Worm (Caenorhabditis elegans) whole organism, L3 larva: ENCODE results near the gene C49G7.12.

Source experiments
- R02D3.7 ChIP-seq: fragments of 150-350 bp; optimal IDR thresholded peaks from 2 replicates; lab custom pipeline; 2014; ENCODE audit warnings: missing biosample characterization, missing genetic modification characterization
- aly-2 ChIP-seq: fragments of 150-350 bp; optimal IDR thresholded peaks from 2 replicates; lab custom pipeline; 2014; ENCODE audit warnings: missing biosample characterization, missing genetic modification characterization
- ama-1 ChIP-seq: fragments of 150-350 bp; optimal IDR thresholded peaks from 2 replicates; lab custom pipeline; 2018
- ceh-28 ChIP-seq: fragments of 150-350 bp; optimal IDR thresholded peaks from 2 replicates; lab custom pipeline; 2014; ENCODE audit warnings: missing biosample characterization, missing genetic modification reagents, missing genetic modification characterization
- ceh-82 ChIP-seq: fragments of 150-350 bp; optimal IDR thresholded peaks from 2 replicates; lab custom pipeline; 2014; ENCODE audit warnings: missing biosample characterization, missing genetic modification characterization
- ceh-9 ChIP-seq: sonication (generic microtip); optimal IDR thresholded peaks from 2 replicates; lab custom pipeline; 2018; ENCODE audit warnings: missing biosample characterization, missing genetic modification characterization
- daf-12 ChIP-seq: fragments of 150-350 bp; optimal IDR thresholded peaks from 2 replicates; lab custom pipeline; 2014; ENCODE audit warnings: missing biosample characterization, missing genetic modification reagents, missing genetic modification characterization
- egl-27 ChIP-seq: sonication (generic microtip); optimal IDR thresholded peaks from 4 replicates; lab custom pipeline; 2017; ENCODE audit warnings: missing biosample characterization, missing genetic modification reagents, missing genetic modification characterization
- egl-5 ChIP-seq: fragments of 150-350 bp; optimal IDR thresholded peaks from 2 replicates; lab custom pipeline; 2017; ENCODE audit warnings: missing biosample characterization, missing genetic modification reagents, missing genetic modification characterization, inconsistent platforms
- elt-1 ChIP-seq: fragments of 150-350 bp; optimal IDR thresholded peaks from 2 replicates; lab custom pipeline; 2014; ENCODE audit warnings: missing biosample characterization, missing genetic modification characterization
- elt-2 ChIP-seq: sonication (generic microtip); optimal IDR thresholded peaks from 2 replicates; lab custom pipeline; 2016; ENCODE audit warnings: missing genetic modification reagents, mild to moderate bottlenecking, missing genetic modification characterization, missing compliant biosample characterization
- elt-3 ChIP-seq, 3 experiments: fragments of 150-350 bp in 1 of 3; sonication (generic microtip) in 2 of 3; optimal IDR thresholded peaks; 2 replicates in 2 of 3; 4 replicates in 1 of 3; lab custom pipeline; 2014 to 2017; ENCODE audit warnings: missing biosample characterization in 3 of 3, missing genetic modification characterization in 3 of 3
- eor-1 ChIP-seq, 2 experiments: fragments of 150-350 bp; optimal IDR thresholded peaks; 2 replicates each; lab custom pipeline; 2014 to 2018; ENCODE audit warnings: missing biosample characterization in 2 of 2, missing genetic modification characterization in 2 of 2
- fkh-10 ChIP-seq: sonication (generic microtip); optimal IDR thresholded peaks from 2 replicates; lab custom pipeline; 2017; ENCODE audit warnings: missing biosample characterization, missing genetic modification reagents, missing genetic modification characterization
- fkh-2 ChIP-seq: fragments of 150-350 bp; optimal IDR thresholded peaks from 2 replicates; lab custom pipeline; 2014; ENCODE audit warnings: missing biosample characterization, missing genetic modification reagents, missing genetic modification characterization
- fos-1 ChIP-seq: fragments of 150-350 bp; optimal IDR thresholded peaks from 2 replicates; lab custom pipeline; 2014; ENCODE audit warnings: missing biosample characterization, missing genetic modification characterization
- hmg-11 ChIP-seq: sonication (generic microtip); optimal IDR thresholded peaks from 2 replicates; lab custom pipeline; 2016; ENCODE audit warnings: missing genetic modification characterization, missing compliant biosample characterization
- jun-1 ChIP-seq: fragments of 150-350 bp; optimal IDR thresholded peaks from 2 replicates; lab custom pipeline; 2014; ENCODE audit warnings: missing biosample characterization, missing genetic modification reagents, missing genetic modification characterization
- lin-15B ChIP-seq: fragments of 150-350 bp; optimal IDR thresholded peaks from 2 replicates; lab custom pipeline; 2014; ENCODE audit warnings: missing biosample characterization, missing genetic modification characterization
- lin-39 ChIP-seq: fragments of 150-350 bp; optimal IDR thresholded peaks from 2 replicates; lab custom pipeline; 2018; ENCODE audit warnings: missing biosample characterization, missing genetic modification reagents, missing genetic modification characterization
- lsy-12 ChIP-seq: sonication (generic microtip); optimal IDR thresholded peaks from 2 replicates; lab custom pipeline; 2016; ENCODE audit warnings: mild to moderate bottlenecking, missing genetic modification characterization, missing compliant biosample characterization
- mdl-1 ChIP-seq: fragments of 150-350 bp; optimal IDR thresholded peaks from 2 replicates; lab custom pipeline; 2014; ENCODE audit warnings: missing biosample characterization, missing genetic modification characterization
- nfya-1 ChIP-seq: sonication (generic microtip); optimal IDR thresholded peaks from 2 replicates; lab custom pipeline; 2017; ENCODE audit warnings: missing genetic modification characterization, mild to moderate bottlenecking, missing compliant biosample characterization, antibody characterized with exemption, moderate library complexity; ENCODE audit not compliant: insufficient read depth
- nhr-11 ChIP-seq: fragments of 150-350 bp; optimal IDR thresholded peaks from 2 replicates; lab custom pipeline; 2014; ENCODE audit warnings: missing biosample characterization, missing genetic modification characterization
- nhr-12 ChIP-seq: fragments of 150-350 bp; optimal IDR thresholded peaks from 2 replicates; lab custom pipeline; 2014; ENCODE audit warnings: missing biosample characterization, missing genetic modification characterization
- nhr-23 ChIP-seq: fragments of 150-350 bp; optimal IDR thresholded peaks from 2 replicates; lab custom pipeline; 2014; ENCODE audit warnings: missing biosample characterization, missing genetic modification reagents, missing genetic modification characterization
- nhr-237 ChIP-seq: fragments of 150-350 bp; optimal IDR thresholded peaks from 2 replicates; lab custom pipeline; 2014; ENCODE audit warnings: missing biosample characterization, missing genetic modification characterization
- nhr-25 ChIP-seq: sonication (generic microtip); optimal IDR thresholded peaks from 2 replicates; lab custom pipeline; 2017; ENCODE audit warnings: missing biosample characterization, missing genetic modification characterization
- nhr-28 ChIP-seq: fragments of 150-350 bp; optimal IDR thresholded peaks from 2 replicates; lab custom pipeline; 2014; ENCODE audit warnings: missing biosample characterization, missing genetic modification characterization
- nhr-43 ChIP-seq: sonication (generic microtip); optimal IDR thresholded peaks from 2 replicates; lab custom pipeline; 2016; ENCODE audit warnings: mild to moderate bottlenecking, missing genetic modification characterization, missing compliant biosample characterization; ENCODE audit not compliant: poor library complexity, severe bottlenecking
- nhr-67 ChIP-seq: fragments of 150-350 bp; optimal IDR thresholded peaks from 2 replicates; lab custom pipeline; 2014; ENCODE audit warnings: missing biosample characterization, missing genetic modification characterization
- nhr-77 ChIP-seq: fragments of 150-350 bp; optimal IDR thresholded peaks from 2 replicates; lab custom pipeline; 2014; ENCODE audit warnings: missing biosample characterization, missing genetic modification characterization
- pha-4 ChIP-seq: fragments of 150-350 bp; optimal IDR thresholded peaks from 2 replicates; lab custom pipeline; 2014; ENCODE audit warnings: missing biosample characterization, missing genetic modification reagents, missing genetic modification characterization
- pqm-1 ChIP-seq: fragments of 150-350 bp; optimal IDR thresholded peaks from 2 replicates; lab custom pipeline; 2017; ENCODE audit warnings: missing biosample characterization, missing genetic modification characterization, inconsistent platforms
- sea-2 ChIP-seq: fragments of 150-350 bp; sonication (generic microtip); optimal IDR thresholded peaks from 4 replicates; lab custom pipeline; 2014; ENCODE audit warnings: missing biosample characterization, missing genetic modification reagents, missing genetic modification characterization
- snpc-4 ChIP-seq: fragments of 150-350 bp; optimal IDR thresholded peaks from 2 replicates; lab custom pipeline; 2014; ENCODE audit warnings: missing biosample characterization, missing genetic modification characterization
- tbx-2 ChIP-seq: sonication (generic microtip); optimal IDR thresholded peaks from 2 replicates; lab custom pipeline; 2016; ENCODE audit warnings: mild to moderate bottlenecking, missing genetic modification characterization, missing compliant biosample characterization
- unc-39 ChIP-seq: sonication (generic microtip); optimal IDR thresholded peaks from 4 replicates; lab custom pipeline; 2017; ENCODE audit warnings: missing biosample characterization, missing genetic modification characterization
- zag-1 ChIP-seq: fragments of 150-350 bp; optimal IDR thresholded peaks from 2 replicates; lab custom pipeline; 2014; ENCODE audit warnings: missing biosample characterization, missing genetic modification characterization
- ztf-11 ChIP-seq: fragments of 150-350 bp; optimal IDR thresholded peaks from 2 replicates; lab custom pipeline; 2014; ENCODE audit warnings: missing biosample characterization, missing genetic modification characterization
- ztf-4 ChIP-seq: fragments of 150-350 bp; optimal IDR thresholded peaks from 2 replicates; lab custom pipeline; 2014; ENCODE audit warnings: missing biosample characterization, missing genetic modification characterization

Gene C49G7.12

DNA sequence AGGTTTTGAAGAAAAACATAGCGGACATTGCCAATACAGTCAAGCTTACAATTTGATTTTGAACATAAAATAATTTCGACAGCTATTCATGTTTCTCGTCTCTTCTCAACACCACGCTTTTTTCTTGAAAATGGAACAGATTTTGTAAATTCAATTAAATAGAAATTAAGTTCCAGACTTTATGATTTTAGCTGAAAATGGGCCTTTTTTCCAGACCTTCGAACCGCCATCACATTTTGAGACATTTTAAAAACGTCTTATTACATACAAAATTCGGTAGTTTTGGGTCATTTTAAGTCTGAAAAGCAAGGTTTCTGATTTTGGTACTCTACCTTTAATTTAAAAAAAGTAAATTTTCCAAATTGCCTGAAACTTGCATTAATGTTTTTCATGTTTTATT is at the start of gene C49G7.12:
TSS of gene C49G7.12 (plus strand) at position 301 of the 400 bp plus-strand sequence.
- TF ChIP-seq ztf-4 (tag; lab: Kevin White, UChicago) (no peak), daf-12 (tag; lab: Kevin White, UChicago) (no peak), jun-1 (tag; lab: Kevin White, UChicago) (no peak), tbx-2 (tag; lab: Kevin White, UChicago) (no peak), aly-2 (tag; lab: Kevin White, UChicago) (no peak), egl-5 (tag; lab: Kevin White, UChicago) (no peak), snpc-4 (tag; lab: Kevin White, UChicago) (no peak), unc-39 (tag; lab: Kevin White, UChicago) (no peak), elt-3 (tag; optimal IDR thresholded peaks at IDR 0.05; lab: Kevin White, UChicago) (no peak), pqm-1 (tag; lab: Kevin White, UChicago) (no peak), R02D3.7 (tag; lab: Kevin White, UChicago) (no peak), fkh-2 (tag; lab: Kevin White, UChicago) (no peak), lsy-12 (tag; lab: Kevin White, UChicago) (no peak), ama-1 (lab: Kevin White, UChicago) (no peak), egl-27 (tag; lab: Kevin White, UChicago) (no peak), eor-1 (tag; optimal IDR thresholded peaks at IDR 0.05; lab: Kevin White, UChicago) (no peak), fos-1 (no peak), pha-4 (tag; lab: Kevin White, UChicago) (no peak), nhr-11 (tag; lab: Kevin White, UChicago) (no peak), nhr-28 (tag; lab: Kevin White, UChicago) (no peak)
- TF ChIP-seq, all 47 proteins: peak for 0

DNA sequence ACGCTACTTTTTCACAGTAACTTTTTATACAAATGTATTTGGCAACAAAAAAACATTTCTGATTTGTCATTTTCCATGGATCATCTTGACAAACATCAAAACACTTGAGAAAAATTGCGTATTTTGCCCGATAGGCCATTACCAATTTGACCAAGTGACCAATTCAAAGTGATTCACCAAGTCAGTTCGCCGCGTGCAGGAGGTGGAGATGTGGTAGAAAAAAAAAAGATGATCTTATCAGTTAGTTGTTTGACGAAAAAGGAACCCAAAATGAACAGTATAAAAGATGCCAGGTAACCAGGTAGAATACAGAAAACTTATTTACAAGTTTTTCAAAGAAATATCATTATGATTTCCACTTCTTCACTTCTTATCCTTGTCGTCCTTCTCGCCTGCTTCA is 49.1 kb upstream of the C49G7.12 start, which contains the start of gene nlp-27:
TSS of gene nlp-27 (plus strand) at position 309 of the 400 bp plus-strand sequence.
- peak; percentile 23 for TF ChIP-seq nhr-23 (tag; lab: Kevin White, UChicago)
- no peak for TF ChIP-seq aly-2 (tag; lab: Kevin White, UChicago)
- TF ChIP-seq, all 47 proteins: peak for 1

DNA sequence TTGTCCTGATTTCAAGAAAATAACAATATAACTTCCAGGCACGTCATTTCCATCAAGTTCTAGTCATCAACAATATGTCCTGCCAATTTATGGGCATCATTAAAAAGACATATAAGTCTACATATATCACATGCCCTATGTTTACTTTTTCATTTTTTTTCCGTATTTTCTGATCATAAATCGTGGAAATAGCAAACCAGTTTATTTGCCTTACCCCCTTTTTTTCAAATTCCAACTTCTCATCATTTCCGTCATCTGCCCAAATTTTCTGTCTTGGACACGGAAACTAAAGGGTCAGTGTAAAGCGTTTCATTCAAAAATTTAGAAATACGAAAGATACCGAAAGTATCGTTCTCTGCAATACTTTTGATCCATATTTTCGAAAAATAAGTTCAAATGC is 45.9 kb upstream of the C49G7.12 start:
- TF ChIP-seq lin-39 (tag; lab: Kevin White, UChicago) (no peak), egl-27 (tag; lab: Kevin White, UChicago) (no peak), lin-15B (tag; lab: Kevin White, UChicago) (no peak), ceh-9 (tag; lab: Kevin White, UChicago) (no peak), sea-2 (GFP tag; lab: Kevin White, UChicago) (no peak), nhr-12 (no peak), ztf-4 (tag; lab: Kevin White, UChicago) (no peak), nhr-237 (tag; lab: Kevin White, UChicago) (no peak), fkh-2 (tag; lab: Kevin White, UChicago) (no peak), nhr-77 (tag; lab: Kevin White, UChicago) (no peak), lsy-12 (tag; lab: Kevin White, UChicago) (no peak), unc-39 (tag; lab: Kevin White, UChicago) (no peak), nfya-1 (tag; lab: Kevin White, UChicago) (no peak), daf-12 (tag; lab: Kevin White, UChicago) (no peak), ceh-82 (tag; lab: Kevin White, UChicago) (no peak), nhr-28 (tag; lab: Kevin White, UChicago) (no peak), nhr-11 (tag; lab: Kevin White, UChicago) (no peak), aly-2 (tag; lab: Kevin White, UChicago) (no peak), nhr-25 (tag; lab: Kevin White, UChicago) (no peak), mdl-1 (tag; lab: Kevin White, UChicago) (no peak)

DNA sequence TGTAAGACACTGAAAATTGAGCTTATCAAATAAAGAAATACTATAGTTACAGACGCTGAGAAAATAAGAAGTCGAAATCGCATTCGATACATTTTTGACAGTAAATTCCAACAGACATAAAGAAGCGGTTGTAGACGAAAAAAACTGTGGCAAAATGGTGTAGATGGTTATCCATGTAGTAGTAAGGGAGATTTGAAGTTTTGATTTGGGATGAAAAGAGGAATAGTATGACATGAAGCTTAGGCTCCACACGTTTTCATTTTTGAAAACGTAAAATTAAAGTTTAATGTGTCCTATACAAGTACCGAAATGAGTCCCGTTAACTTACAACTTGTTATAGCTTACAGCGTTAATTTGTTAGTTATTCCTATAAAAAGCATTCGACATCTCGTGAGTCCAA is 44.2 kb upstream of the C49G7.12 start, which contains the start of gene K09D9.9:
TSS of gene K09D9.9 (minus strand) at position 101 of the 400 bp plus-strand sequence.
- no peak for TF ChIP-seq pha-4 (tag; lab: Kevin White, UChicago)
- TF ChIP-seq R02D3.7 (tag; lab: Kevin White, UChicago): no peak
- TF ChIP-seq ceh-82 (tag; lab: Kevin White, UChicago): no peak

DNA sequence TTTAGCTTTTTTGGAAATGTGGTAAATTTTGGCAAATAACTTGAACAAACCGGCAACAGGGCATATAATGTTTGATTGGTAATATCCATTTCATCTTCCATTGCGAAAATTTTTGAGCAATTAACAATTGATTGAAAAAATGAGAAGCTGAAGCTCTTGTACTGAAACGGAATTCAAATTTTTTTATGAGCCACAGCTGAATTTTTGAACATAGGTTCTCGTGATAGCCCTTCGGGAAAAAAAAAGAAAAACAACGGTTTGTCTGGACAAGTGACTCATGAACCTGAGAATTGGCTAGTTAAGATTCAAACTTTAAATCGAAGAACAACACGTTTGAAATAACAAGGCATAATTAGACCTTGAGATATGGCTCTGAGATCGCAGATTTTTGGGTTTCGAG is 42.4 kb upstream of the C49G7.12 start, which contains the start of gene srx-62:
TSS of gene srx-62 (minus strand) at position 101 of the 400 bp plus-strand sequence.
- TF ChIP-seq nfya-1 (tag; lab: Kevin White, UChicago) (no peak), fkh-10 (GFP tag; lab: Kevin White, UChicago) (no peak), nhr-25 (tag; lab: Kevin White, UChicago) (no peak), snpc-4 (tag; lab: Kevin White, UChicago) (no peak), lin-39 (tag; lab: Kevin White, UChicago) (no peak), nhr-23 (tag; lab: Kevin White, UChicago) (no peak), elt-2 (tag; lab: Kevin White, UChicago) (no peak), ztf-4 (tag; lab: Kevin White, UChicago) (no peak), unc-39 (tag; lab: Kevin White, UChicago) (no peak), zag-1 (tag; lab: Kevin White, UChicago) (no peak), nhr-43 (no peak), ztf-11 (tag; lab: Kevin White, UChicago) (no peak), elt-1 (tag; lab: Kevin White, UChicago) (no peak), hmg-11 (tag; lab: Kevin White, UChicago) (no peak), ceh-9 (tag; lab: Kevin White, UChicago) (no peak), nhr-67 (tag; lab: Kevin White, UChicago) (no peak), ceh-28 (tag; lab: Kevin White, UChicago) (no peak), nhr-237 (tag; lab: Kevin White, UChicago) (no peak), ceh-82 (tag; lab: Kevin White, UChicago) (no peak), tbx-2 (tag; lab: Kevin White, UChicago) (no peak)
